Fruit fly (Drosophila melanogaster): Measurements from ENCODE around the gene Trc8.

Trc8 gene

dm6 chr3R:29520215-29520614 is 16.6 kb upstream of the Trc8 start:
- no peak for TF ChIP-seq sage (GFP tag; optimal IDR thresholded peaks at IDR 0.05)
- TF ChIP-seq pan (optimal IDR thresholded peaks at IDR 0.05) = no peak
- no peak for TF ChIP-seq woc (GFP tag; optimal IDR thresholded peaks at IDR 0.05)
- no peak for TF ChIP-seq br (GFP tag; optimal IDR thresholded peaks at IDR 0.05)
- TF ChIP-seq CG32264 (GFP tag; optimal IDR thresholded peaks at IDR 0.05) = no peak
- TF ChIP-seq Hnf4 (GFP tag; optimal IDR thresholded peaks at IDR 0.05) = no peak
- TF ChIP-seq CrebA (GFP tag; optimal IDR thresholded peaks at IDR 0.05; ENCODE audit: borderline replicate concordance) = no peak
- no peak for TF ChIP-seq lola (GFP tag; optimal IDR thresholded peaks at IDR 0.05)
- TF ChIP-seq CG9705 (GFP tag; optimal IDR thresholded peaks at IDR 0.05) = no peak
- TF ChIP-seq brk (GFP tag; optimal IDR thresholded peaks at IDR 0.05) = no peak
- TF ChIP-seq dsf (GFP tag; optimal IDR thresholded peaks at IDR 0.05; ENCODE audit: borderline replicate concordance) = no peak
- no peak for TF ChIP-seq dl (GFP tag; optimal IDR thresholded peaks at IDR 0.05; ENCODE audit: insufficient read depth in 1 of 2, partially characterized antibody in 2 of 2)

dm6 chr3R:29519332-29519731 is 15.7 kb upstream of the Trc8 start:
- no peak for TF ChIP-seq lola (GFP tag; optimal IDR thresholded peaks at IDR 0.05)
- no peak for TF ChIP-seq jim (GFP tag; optimal IDR thresholded peaks at IDR 0.05)
- peak; percentile 80 for TF ChIP-seq Sp1 (GFP tag; optimal IDR thresholded peaks at IDR 0.05)
- no peak for TF ChIP-seq Vsx2 (GFP tag; optimal IDR thresholded peaks at IDR 0.05; ENCODE audit: partially characterized antibody)
- peak; percentile 44 for TF ChIP-seq OdsH (GFP tag; optimal IDR thresholded peaks at IDR 0.05)
- no peak for TF ChIP-seq Mio (GFP tag; optimal IDR thresholded peaks at IDR 0.05)
- TF ChIP-seq Hr83 (GFP tag; optimal IDR thresholded peaks at IDR 0.05; ENCODE audit: poor library complexity, severe bottlenecking) = no peak
- peak in 1 of 2 experiments; percentile 71 for TF ChIP-seq foxo (GFP tag; optimal IDR thresholded peaks at IDR 0.05)
- peak; percentile 60 for TF ChIP-seq psq (GFP tag; optimal IDR thresholded peaks at IDR 0.05)
- TF ChIP-seq GATAd (GFP tag; optimal IDR thresholded peaks at IDR 0.05) = no peak
- TF ChIP-seq N (GFP tag; optimal IDR thresholded peaks at IDR 0.05) = no peak
- peak; percentile 57 for TF ChIP-seq rgr (GFP tag; optimal IDR thresholded peaks at IDR 0.05)
- peak; percentile 30 for TF ChIP-seq br (GFP tag; optimal IDR thresholded peaks at IDR 0.05)
- TF ChIP-seq Hnf4 (GFP tag; optimal IDR thresholded peaks at IDR 0.05) = peak; percentile 39
- TF ChIP-seq dl (GFP tag; optimal IDR thresholded peaks at IDR 0.05; ENCODE audit: insufficient read depth in 1 of 2, partially characterized antibody in 2 of 2) = no peak
- TF ChIP-seq Hr78 (GFP tag; optimal IDR thresholded peaks at IDR 0.05) = no peak
- no peak for TF ChIP-seq ey (GFP tag; optimal IDR thresholded peaks at IDR 0.05)
- TF ChIP-seq sv (GFP tag; optimal IDR thresholded peaks at IDR 0.05) = no peak
- peak; percentile 62 for TF ChIP-seq CG9705 (GFP tag; optimal IDR thresholded peaks at IDR 0.05)
- no peak for TF ChIP-seq CrebA (GFP tag; optimal IDR thresholded peaks at IDR 0.05; ENCODE audit: borderline replicate concordance)
- TF ChIP-seq tai (GFP tag; optimal IDR thresholded peaks at IDR 0.05) = no peak
- TF ChIP-seq pan (optimal IDR thresholded peaks at IDR 0.05) = no peak
- TF ChIP-seq fru (GFP tag; optimal IDR thresholded peaks at IDR 0.05) = peak; percentile 51
- TF ChIP-seq Dfd (GFP tag; optimal IDR thresholded peaks at IDR 0.05) = no peak
- no peak for TF ChIP-seq usp (GFP tag; optimal IDR thresholded peaks at IDR 0.05)
- TF ChIP-seq dsf (GFP tag; optimal IDR thresholded peaks at IDR 0.05; ENCODE audit: borderline replicate concordance) = no peak
- TF ChIP-seq dmrt93B (GFP tag; optimal IDR thresholded peaks at IDR 0.05) = peak; percentile 46
- TF ChIP-seq Jra (GFP tag; optimal IDR thresholded peaks at IDR 0.05) = no peak
- peak; percentile 53 for TF ChIP-seq h (GFP tag; optimal IDR thresholded peaks at IDR 0.05)
- TF ChIP-seq Abd-B (GFP tag; optimal IDR thresholded peaks at IDR 0.05) = no peak
- peak; percentile 82 for TF ChIP-seq HLH106 (tag; optimal IDR thresholded peaks at IDR 0.05)
- no peak for TF ChIP-seq Dif (GFP tag; optimal IDR thresholded peaks at IDR 0.05; ENCODE audit: partially characterized antibody)
- TF ChIP-seq sage (GFP tag; optimal IDR thresholded peaks at IDR 0.05) = peak; percentile 37
- TF ChIP-seq Rel (GFP tag; optimal IDR thresholded peaks at IDR 0.05) = no peak
- TF ChIP-seq Rel (tag; optimal IDR thresholded peaks at IDR 0.05) = peak; percentile 38
- no peak for TF ChIP-seq woc (GFP tag; optimal IDR thresholded peaks at IDR 0.05)
- no peak for TF ChIP-seq Myc (optimal IDR thresholded peaks at IDR 0.05)
- TF ChIP-seq CG32264 (GFP tag; optimal IDR thresholded peaks at IDR 0.05) = no peak
- TF ChIP-seq brk (GFP tag; optimal IDR thresholded peaks at IDR 0.05) = peak; percentile 55

- TF ChIP-seq woc (GFP tag; optimal IDR thresholded peaks at IDR 0.05) (no peak), dmrt93B (GFP tag; optimal IDR thresholded peaks at IDR 0.05) (no peak), pan (optimal IDR thresholded peaks at IDR 0.05) (no peak), Mio (GFP tag; optimal IDR thresholded peaks at IDR 0.05) (no peak), fru (GFP tag; optimal IDR thresholded peaks at IDR 0.05) (no peak), GATAd (GFP tag; optimal IDR thresholded peaks at IDR 0.05) (no peak), psq (GFP tag; optimal IDR thresholded peaks at IDR 0.05) (no peak), lola (GFP tag; optimal IDR thresholded peaks at IDR 0.05) (no peak), Hnf4 (GFP tag; optimal IDR thresholded peaks at IDR 0.05) (no peak), jim (GFP tag; optimal IDR thresholded peaks at IDR 0.05) (no peak), CrebA (GFP tag; optimal IDR thresholded peaks at IDR 0.05; ENCODE audit: borderline replicate concordance) (no peak)
Observed at dm6 chr3R:29518498-29518897, 14.9 kb upstream of the Trc8 start.
